Worm (Caenorhabditis elegans) whole organism, L4 larva: ENCODE data around the gene C28D4.8.

ENCODE experiments used
- F37D6.2 ChIP-seq: sonication (generic microtip); optimal IDR thresholded peaks from 2 replicates; lab custom pipeline; 2016; ENCODE audit warnings: mild to moderate bottlenecking, missing genetic modification characterization, missing compliant biosample characterization
- F49E8.2 ChIP-seq: sonication (generic microtip); optimal IDR thresholded peaks from 2 replicates; lab custom pipeline; 2016; ENCODE audit warnings: missing compliant biosample characterization, mild to moderate bottlenecking, missing genetic modification characterization, borderline replicate concordance
- R02D3.7 ChIP-seq: fragments of 150-350 bp; sonication (generic microtip); optimal IDR thresholded peaks from 3 replicates; lab custom pipeline; 2014; ENCODE audit warnings: missing biosample characterization, missing genetic modification characterization
- T26A8.4 ChIP-seq: fragments of 200-800 bp; sonication (Bioruptor generic); IDR thresholded peaks from 2 replicates; pipeline ENCODE4 v1.3.6; 2022; ENCODE audit warnings: missing genetic modification characterization, missing compliant biosample characterization
- Y5F2A.4 ChIP-seq: fragments of 200-800 bp; sonication (Bioruptor generic); optimal IDR thresholded peaks from 2 replicates; lab custom pipeline; 2018; ENCODE audit warnings: mild to moderate bottlenecking, missing genetic modification characterization, missing compliant biosample characterization
- aha-1 ChIP-seq: fragments of 150-350 bp; peaks from one replicate; lab custom pipeline; 2014; ENCODE audit warnings: missing biosample characterization, missing genetic modification characterization
- attf-4 ChIP-seq: sonication (generic microtip); optimal IDR thresholded peaks from 3 replicates; lab custom pipeline; 2017; ENCODE audit warnings: missing biosample characterization, missing genetic modification characterization
- ceh-32 ChIP-seq: sonication (generic microtip); optimal IDR thresholded peaks from 2 replicates; lab custom pipeline; 2016; ENCODE audit warnings: mild to moderate bottlenecking, missing genetic modification characterization, missing compliant biosample characterization; ENCODE audit not compliant: poor library complexity
- ceh-82 ChIP-seq: sonication (generic microtip); optimal IDR thresholded peaks from 2 replicates; lab custom pipeline; 2017; ENCODE audit warnings: missing biosample characterization, missing genetic modification characterization
- ctbp-1 ChIP-seq: fragments of 200-800 bp; sonication (Bioruptor generic); IDR thresholded peaks from 2 replicates; pipeline ENCODE4 v1.3.6; 2022; ENCODE audit warnings: missing genetic modification reagents, missing genetic modification characterization, missing compliant biosample characterization
- daf-16 ChIP-seq, 3 experiments: sonication (generic microtip); optimal IDR thresholded peaks; 2 replicates each; lab custom pipeline; 2016 to 2017; ENCODE audit warnings: missing genetic modification characterization in 3 of 3, missing genetic modification reagents in 3 of 3, mild to moderate bottlenecking in 2 of 3, missing compliant biosample characterization in 2 of 3, missing biosample characterization in 1 of 3, moderate library complexity in 1 of 3
- dmd-6 ChIP-seq: fragments of 200-800 bp; sonication (Bioruptor generic); IDR thresholded peaks from 2 replicates; pipeline ENCODE4 v1.3.6; 2022; ENCODE audit warnings: missing genetic modification reagents, missing genetic modification characterization, missing compliant biosample characterization
- dmd-8 ChIP-seq: fragments of 200-800 bp; sonication (Bioruptor generic); IDR thresholded peaks from 2 replicates; pipeline ENCODE4 v1.3.6; 2022; ENCODE audit warnings: missing genetic modification characterization, missing compliant biosample characterization
- dmd-9 ChIP-seq: fragments of 200-800 bp; sonication (Bioruptor generic); IDR thresholded peaks from 2 replicates; pipeline ENCODE4 v1.3.6; 2022; ENCODE audit warnings: missing genetic modification reagents, missing genetic modification characterization, missing compliant biosample characterization
- dpl-1 ChIP-seq: fragments of 150-350 bp; optimal IDR thresholded peaks from 2 replicates; lab custom pipeline; 2014; ENCODE audit warnings: missing biosample characterization, missing genetic modification reagents, missing genetic modification characterization
- duxl-1 ChIP-seq: sonication (generic microtip); optimal IDR thresholded peaks from 2 replicates; lab custom pipeline; 2016; ENCODE audit warnings: mild to moderate bottlenecking, missing genetic modification characterization, moderate library complexity, missing compliant biosample characterization; ENCODE audit not compliant: poor library complexity
- dve-1 ChIP-seq: sonication (generic microtip); optimal IDR thresholded peaks from 2 replicates; lab custom pipeline; 2017; ENCODE audit warnings: antibody characterized with exemption, mild to moderate bottlenecking, missing genetic modification characterization, missing compliant biosample characterization; ENCODE audit not compliant: insufficient read depth
- egl-27 ChIP-seq: sonication (generic microtip); optimal IDR thresholded peaks from 3 replicates; lab custom pipeline; 2017; ENCODE audit warnings: missing biosample characterization, missing genetic modification reagents, missing genetic modification characterization
- fos-1 ChIP-seq: fragments of 150-350 bp; optimal IDR thresholded peaks from 2 replicates; lab custom pipeline; 2014; ENCODE audit warnings: missing biosample characterization, missing genetic modification characterization
- gei-8 ChIP-seq: fragments of 200-800 bp; sonication (Bioruptor generic); optimal IDR thresholded peaks from 2 replicates; lab custom pipeline; 2018; ENCODE audit warnings: mild to moderate bottlenecking, missing genetic modification characterization, missing compliant biosample characterization
- hlh-11 ChIP-seq: fragments of 200-800 bp; sonication (Bioruptor generic); optimal IDR thresholded peaks from 2 replicates; lab custom pipeline; 2018; ENCODE audit warnings: mild to moderate bottlenecking, missing genetic modification characterization, missing compliant biosample characterization
- hlh-30 ChIP-seq: sonication (generic microtip); optimal IDR thresholded peaks from 2 replicates; lab custom pipeline; 2017; ENCODE audit warnings: antibody characterized with exemption, mild to moderate bottlenecking, missing genetic modification characterization, missing compliant biosample characterization; ENCODE audit not compliant: insufficient read depth
- jun-1 ChIP-seq: fragments of 150-350 bp; optimal IDR thresholded peaks from 2 replicates; lab custom pipeline; 2014; ENCODE audit warnings: missing biosample characterization, missing genetic modification reagents, missing genetic modification characterization
- lim-7 ChIP-seq: fragments of 200-800 bp; sonication (Bioruptor generic); IDR thresholded peaks from 2 replicates; pipeline ENCODE4 v1.3.6; 2022; ENCODE audit warnings: missing genetic modification characterization, missing compliant biosample characterization
- lin-15B ChIP-seq: fragments of 150-350 bp; sonication (generic microtip); optimal IDR thresholded peaks from 3 replicates; lab custom pipeline; 2014; ENCODE audit warnings: missing biosample characterization, missing genetic modification characterization
- lsy-2 ChIP-seq, 2 experiments: fragments of 150-350 bp in 1 of 2; sonication (generic microtip) in 1 of 2; optimal IDR thresholded peaks; 2 replicates each; lab custom pipeline; 2014 to 2017; ENCODE audit warnings: missing biosample characterization in 2 of 2, missing genetic modification characterization in 2 of 2
- mdl-1 ChIP-seq, 2 experiments: fragments of 150-350 bp in 1 of 2; sonication (generic microtip) in 1 of 2; optimal IDR thresholded peaks; 2 replicates each; lab custom pipeline; 2014 to 2017; ENCODE audit warnings: missing biosample characterization in 2 of 2, missing genetic modification characterization in 2 of 2
- mdt-29 ChIP-seq: fragments of 200-800 bp; sonication (Bioruptor generic); IDR thresholded peaks from 2 replicates; pipeline ENCODE4 v1.3.6; 2022; ENCODE audit warnings: missing genetic modification reagents, missing genetic modification characterization, missing compliant biosample characterization
- mep-1 ChIP-seq: fragments of 150-350 bp; sonication (generic microtip); optimal IDR thresholded peaks from 3 replicates; lab custom pipeline; 2014; ENCODE audit warnings: missing biosample characterization, missing genetic modification characterization
- mxl-2 ChIP-seq: fragments of 200-800 bp; sonication (Bioruptor generic); conservative IDR thresholded peaks from 2 replicates; pipeline ENCODE4 v1.3.6; 2022; ENCODE audit warnings: missing genetic modification reagents, missing genetic modification characterization, missing compliant biosample characterization
- nhr-11 ChIP-seq: fragments of 150-350 bp; optimal IDR thresholded peaks from 2 replicates; lab custom pipeline; 2014; ENCODE audit warnings: missing biosample characterization, missing genetic modification characterization
- nhr-111 ChIP-seq: fragments of 200-800 bp; sonication (Bioruptor generic); optimal IDR thresholded peaks from 2 replicates; lab custom pipeline; 2018; ENCODE audit warnings: mild to moderate bottlenecking, missing genetic modification characterization, missing compliant biosample characterization
- nhr-25 ChIP-seq: sonication (generic microtip); optimal IDR thresholded peaks from 2 replicates; lab custom pipeline; 2017; ENCODE audit warnings: missing genetic modification characterization, mild to moderate bottlenecking, missing compliant biosample characterization, antibody characterized with exemption, moderate library complexity, borderline replicate concordance; ENCODE audit not compliant: insufficient read depth
- nhr-28 ChIP-seq: fragments of 150-350 bp; optimal IDR thresholded peaks from 2 replicates; lab custom pipeline; 2014; ENCODE audit warnings: missing biosample characterization, missing genetic modification characterization
- nhr-77 ChIP-seq: fragments of 150-350 bp; optimal IDR thresholded peaks from 2 replicates; lab custom pipeline; 2014; ENCODE audit warnings: missing biosample characterization, missing genetic modification characterization
- php-3 ChIP-seq: fragments of 200-800 bp; sonication (Bioruptor generic); IDR thresholded peaks from 2 replicates; pipeline ENCODE4 v1.3.6; 2022; ENCODE audit warnings: missing genetic modification reagents, missing genetic modification characterization, missing compliant biosample characterization
- pqm-1 ChIP-seq: sonication (generic microtip); optimal IDR thresholded peaks from 2 replicates; lab custom pipeline; 2017; ENCODE audit warnings: missing biosample characterization, missing genetic modification characterization
- rbr-2 ChIP-seq: sonication (generic microtip); optimal IDR thresholded peaks from 2 replicates; lab custom pipeline; 2016; ENCODE audit warnings: missing genotype, missing genetic modification characterization, missing compliant biosample characterization
- sdz-12 ChIP-seq: fragments of 200-800 bp; sonication (Bioruptor generic); optimal IDR thresholded peaks from 2 replicates; lab custom pipeline; 2018; ENCODE audit warnings: mild to moderate bottlenecking, missing genetic modification characterization, missing compliant biosample characterization
- skn-1 ChIP-seq: fragments of 150-350 bp; optimal IDR thresholded peaks from 2 replicates; lab custom pipeline; 2014; ENCODE audit warnings: missing biosample characterization, missing genetic modification characterization
- spr-1 ChIP-seq: sonication (generic microtip); optimal IDR thresholded peaks from 2 replicates; lab custom pipeline; 2016; ENCODE audit warnings: mild to moderate bottlenecking, missing genetic modification characterization, missing compliant biosample characterization
- tra-1 ChIP-seq: fragments of 200-800 bp; sonication (Bioruptor generic); IDR thresholded peaks from 2 replicates; pipeline ENCODE4 v1.3.6; 2022; ENCODE audit warnings: missing genetic modification reagents, missing genetic modification characterization, missing compliant biosample characterization
- zfp-3 ChIP-seq: fragments of 200-800 bp; sonication (Bioruptor generic); conservative IDR thresholded peaks from 2 replicates; pipeline ENCODE4 v1.3.6; 2022; ENCODE audit warnings: missing genetic modification reagents, missing genetic modification characterization, missing compliant biosample characterization
- zip-2 ChIP-seq: fragments of 150-350 bp; optimal IDR thresholded peaks from 2 replicates; lab custom pipeline; 2014; ENCODE audit warnings: missing biosample characterization, missing genetic modification characterization
- ztf-11 ChIP-seq: fragments of 150-350 bp; optimal IDR thresholded peaks from 2 replicates; lab custom pipeline; 2014; ENCODE audit warnings: missing biosample characterization, missing genetic modification characterization
- ztf-7 ChIP-seq: fragments of 150-350 bp; optimal IDR thresholded peaks from 2 replicates; lab custom pipeline; 2014; ENCODE audit warnings: missing biosample characterization, missing genetic modification characterization

C28D4.8 gene

ce11 chrIV:9737204-9737790 lies 10.9 kb downstream of the C28D4.8 start, which contains the start of gene cka-1:
Gene cka-1 (minus strand): TSS chrIV:9737621.
- TF ChIP-seq tra-1 (GFP tag; lab: Robert Waterston, UW) (0 out of 2 replicates have a peak, but pooled peaks have one; percentile 21), lin-15B (tag; lab: Kevin White, UChicago) (no peak), duxl-1 (no peak), ctbp-1 (no peak), rbr-2 (tag; lab: Kevin White, UChicago) (no peak), nhr-111 (GFP tag; lab: Kevin White, UChicago) (no peak), skn-1 (no peak), dmd-9 (no peak), dmd-8 (GFP tag; lab: Robert Waterston, UW) (no peak), nhr-28 (tag; lab: Kevin White, UChicago) (peak; percentile 31), nhr-25 (no peak), jun-1 (tag; lab: Kevin White, UChicago) (no peak), nhr-11 (no peak), hlh-30 (peak; percentile 51), php-3 (GFP tag; lab: Robert Waterston, UW) (peak; percentile 77), F37D6.2 (no peak), mxl-2 (no peak), mdt-29 (GFP tag; lab: Robert Waterston, UW) (no peak), daf-16 (GFP tag; optimal IDR thresholded peaks at IDR 0.05; lab: Kevin White, UChicago) (no peak), daf-16 (tag; optimal IDR thresholded peaks at IDR 0.05; lab: Kevin White, UChicago) (peak; percentile 57), dve-1 (tag; lab: Kevin White, UChicago) (peak; percentile 44), Y5F2A.4 (GFP tag; lab: Kevin White, UChicago) (no peak), hlh-11 (tag; lab: Kevin White, UChicago) (peak; percentile 60), mdl-1 (tag; optimal IDR thresholded peaks at IDR 0.05; lab: Kevin White, UChicago) (peak in 1 of 2 experiments; percentile 59), attf-4 (no peak), dmd-6 (peak; percentile 61; the same call in 1 of the 2 replicates), fos-1 (tag; lab: Kevin White, UChicago) (no peak), zip-2 (tag; lab: Kevin White, UChicago) (no peak)
- TF ChIP-seq, all 104 proteins: peak for 9

DNA sequence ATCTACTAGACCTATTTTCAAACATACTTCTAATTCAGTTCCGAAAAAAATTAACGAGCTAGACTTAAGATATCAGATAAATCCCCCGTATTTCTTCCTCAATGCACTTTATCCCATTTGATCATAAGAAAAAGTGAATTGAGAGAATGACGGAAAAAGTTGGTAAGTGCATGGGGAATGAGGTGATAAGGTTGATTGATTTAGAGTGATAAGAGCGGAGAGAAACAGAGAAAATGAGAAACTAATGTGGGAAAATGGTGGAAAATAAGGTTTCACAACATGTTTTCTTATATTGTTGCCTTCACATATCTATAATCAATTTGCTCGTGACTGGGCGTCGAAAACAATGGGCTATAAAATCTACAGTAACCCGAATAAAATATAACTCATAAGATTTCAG lies 12.5 kb downstream of the C28D4.8 start:
- peak; percentile 57; the same call in 1 of the 2 replicates for TF ChIP-seq dmd-6
- TF ChIP-seq ztf-7: no peak
- peak; percentile 25 for TF ChIP-seq nhr-11
- no peak for TF ChIP-seq ceh-82
- TF ChIP-seq spr-1 (tag; lab: Kevin White, UChicago): no peak
- no peak for TF ChIP-seq zfp-3 (GFP tag; lab: Robert Waterston, UW)
- TF ChIP-seq lsy-2 (tag; optimal IDR thresholded peaks at IDR 0.05; lab: Kevin White, UChicago): peak in 1 of 2 experiments; percentile 72
- TF ChIP-seq php-3 (GFP tag; lab: Robert Waterston, UW): 0 out of 2 replicates have a peak, but pooled peaks have one; percentile 62
- TF ChIP-seq nhr-28 (tag; lab: Kevin White, UChicago): peak; percentile 72
- TF ChIP-seq pqm-1 (tag; lab: Kevin White, UChicago): peak; percentile 52
- no peak for TF ChIP-seq ztf-11 (tag; lab: Kevin White, UChicago)
- TF ChIP-seq sdz-12 (GFP tag; lab: Kevin White, UChicago): no peak
- no peak for TF ChIP-seq lim-7 (GFP tag; lab: Robert Waterston, UW)
- TF ChIP-seq egl-27 (tag; lab: Kevin White, UChicago): no peak
- TF ChIP-seq R02D3.7 (tag; lab: Kevin White, UChicago): no peak
- peak; percentile 13 for TF ChIP-seq nhr-77 (tag; lab: Kevin White, UChicago)
- no peak for TF ChIP-seq T26A8.4 (GFP tag; lab: Robert Waterston, UW)
- peak; percentile 94 for TF ChIP-seq aha-1
- TF ChIP-seq daf-16 (GFP tag; optimal IDR thresholded peaks at IDR 0.05; lab: Kevin White, UChicago): peak in 1 of 2 experiments; percentile 69
- peak; percentile 97 for TF ChIP-seq daf-16 (tag; optimal IDR thresholded peaks at IDR 0.05; lab: Kevin White, UChicago)
- TF ChIP-seq dve-1 (tag; lab: Kevin White, UChicago): peak; percentile 76
- peak; percentile 64 for TF ChIP-seq hlh-30
- no peak for TF ChIP-seq dpl-1
- TF ChIP-seq hlh-11 (tag; lab: Kevin White, UChicago): peak; percentile 69
- no peak for TF ChIP-seq gei-8 (GFP tag; lab: Kevin White, UChicago)
- TF ChIP-seq F49E8.2 (tag; lab: Kevin White, UChicago): no peak
- TF ChIP-seq ceh-32 (tag; lab: Kevin White, UChicago): no peak
- TF ChIP-seq mep-1 (tag; lab: Kevin White, UChicago): peak; percentile 17
- TF ChIP-seq, all 104 proteins: peak for 13
